Worm (Caenorhabditis elegans) whole organism, mixed stage, embryonic: ENCODE measurements around the gene lips-17.

Experiments used
- M03D4.4 ChIP-seq: sonication (generic microtip); optimal IDR thresholded peaks from 2 replicates; lab custom pipeline; 2017; ENCODE audit warnings: mild to moderate bottlenecking, missing genetic modification characterization, missing compliant biosample characterization
- bed-3 ChIP-seq: fragments of 200-800 bp; sonication (Bioruptor generic); optimal IDR thresholded peaks from 3 replicates; lab custom pipeline; 2018; ENCODE audit warnings: mild to moderate bottlenecking, missing genetic modification characterization, moderate library complexity, missing compliant biosample characterization
- blmp-1 ChIP-seq: fragments of 150-350 bp; optimal IDR thresholded peaks from 2 replicates; lab custom pipeline; 2014; ENCODE audit warnings: missing biosample characterization, missing genetic modification characterization
- ceh-39 ChIP-seq: fragments of 150-350 bp; optimal IDR thresholded peaks from 2 replicates; lab custom pipeline; 2014; ENCODE audit warnings: missing biosample characterization, missing genetic modification characterization
- ceh-43 ChIP-seq: fragments of 200-800 bp; sonication (Bioruptor generic); optimal IDR thresholded peaks from 2 replicates; lab custom pipeline; 2018; ENCODE audit warnings: mild to moderate bottlenecking, missing genetic modification characterization, moderate library complexity, missing compliant biosample characterization
- ceh-83 ChIP-seq: fragments of 200-800 bp; sonication (Bioruptor generic); optimal IDR thresholded peaks from 2 replicates; lab custom pipeline; 2018; ENCODE audit warnings: mild to moderate bottlenecking, missing genetic modification characterization, missing compliant biosample characterization
- ces-1 ChIP-seq: fragments of 150-350 bp; optimal IDR thresholded peaks from 2 replicates; lab custom pipeline; 2014; ENCODE audit warnings: missing biosample characterization, missing genetic modification reagents, missing genetic modification characterization
- cnd-1 ChIP-seq: fragments of 200-800 bp; sonication (Bioruptor generic); optimal IDR thresholded peaks from 2 replicates; lab custom pipeline; 2018; ENCODE audit warnings: mild to moderate bottlenecking, missing genetic modification characterization, missing compliant biosample characterization
- drap-1 ChIP-seq: fragments of 200-800 bp; sonication (Bioruptor generic); optimal IDR thresholded peaks from 3 replicates; lab custom pipeline; 2018; ENCODE audit warnings: mild to moderate bottlenecking, missing genetic modification characterization, missing compliant biosample characterization
- elt-1 ChIP-seq: sonication (generic microtip); optimal IDR thresholded peaks from 2 replicates; lab custom pipeline; 2017; ENCODE audit warnings: missing genetic modification characterization, mild to moderate bottlenecking, missing compliant biosample characterization, antibody characterized with exemption, moderate library complexity, borderline replicate concordance; ENCODE audit not compliant: insufficient read depth
- elt-3 ChIP-seq: fragments of 150-350 bp; optimal IDR thresholded peaks from 2 replicates; lab custom pipeline; 2014; ENCODE audit warnings: missing biosample characterization, missing genetic modification characterization
- flh-1 ChIP-seq: fragments of 200-800 bp; sonication (Bioruptor generic); optimal IDR thresholded peaks from 2 replicates; lab custom pipeline; 2018; ENCODE audit warnings: mild to moderate bottlenecking, missing genetic modification characterization, moderate library complexity, missing compliant biosample characterization
- ham-2 ChIP-seq: fragments of 200-800 bp; sonication (Bioruptor generic); optimal IDR thresholded peaks from 2 replicates; lab custom pipeline; 2018; ENCODE audit warnings: mild to moderate bottlenecking, missing genetic modification characterization, missing compliant biosample characterization
- hlh-1 ChIP-seq: fragments of 150-350 bp; optimal IDR thresholded peaks from 2 replicates; lab custom pipeline; 2014; ENCODE audit warnings: missing biosample characterization, missing genetic modification reagents, missing genetic modification characterization
- lin-32 ChIP-seq: fragments of 200-800 bp; sonication (Bioruptor generic); optimal IDR thresholded peaks from 2 replicates; lab custom pipeline; 2018; ENCODE audit warnings: mild to moderate bottlenecking, missing genetic modification characterization, missing compliant biosample characterization
- lsy-2 ChIP-seq: fragments of 150-350 bp; optimal IDR thresholded peaks from 2 replicates; lab custom pipeline; 2014; ENCODE audit warnings: missing biosample characterization, missing genetic modification characterization
- mab-5 ChIP-seq: fragments of 150-350 bp; optimal IDR thresholded peaks from 2 replicates; lab custom pipeline; 2014; ENCODE audit warnings: missing biosample characterization, missing genetic modification characterization
- mep-1 ChIP-seq: fragments of 150-350 bp; optimal IDR thresholded peaks from 2 replicates; lab custom pipeline; 2017; ENCODE audit warnings: missing biosample characterization, missing genetic modification reagents, missing genetic modification characterization, inconsistent platforms
- mls-2 ChIP-seq: sonication (generic microtip); optimal IDR thresholded peaks from 2 replicates; lab custom pipeline; 2016; ENCODE audit warnings: mild to moderate bottlenecking, missing genetic modification characterization, moderate library complexity, missing compliant biosample characterization
- nhr-2 ChIP-seq: fragments of 150-350 bp; optimal IDR thresholded peaks from 2 replicates; lab custom pipeline; 2014; ENCODE audit warnings: missing biosample characterization, missing genetic modification characterization
- nhr-237 ChIP-seq: fragments of 150-350 bp; optimal IDR thresholded peaks from 2 replicates; lab custom pipeline; 2014; ENCODE audit warnings: missing biosample characterization, missing genetic modification characterization
- nhr-76 ChIP-seq: sonication (generic microtip); optimal IDR thresholded peaks from 2 replicates; lab custom pipeline; 2017; ENCODE audit warnings: missing biosample characterization, missing genetic modification characterization
- pha-4 ChIP-seq: fragments of 150-350 bp; optimal IDR thresholded peaks from 2 replicates; lab custom pipeline; 2018; ENCODE audit warnings: missing biosample characterization, missing genetic modification reagents, missing genetic modification characterization
- sem-2 ChIP-seq: fragments of 200-800 bp; sonication (Bioruptor generic); optimal IDR thresholded peaks from 2 replicates; lab custom pipeline; 2018; ENCODE audit warnings: mild to moderate bottlenecking, missing genetic modification characterization, missing compliant biosample characterization
- snpc-4 ChIP-seq: fragments of 150-350 bp; optimal IDR thresholded peaks from 2 replicates; lab custom pipeline; 2014; ENCODE audit warnings: missing biosample characterization, missing genetic modification characterization
- sptf-1 ChIP-seq: sonication (generic microtip); optimal IDR thresholded peaks from 2 replicates; lab custom pipeline; 2017; ENCODE audit warnings: mild to moderate bottlenecking, missing genetic modification characterization, moderate library complexity, missing compliant biosample characterization
- tbx-8 ChIP-seq: fragments of 200-800 bp; sonication (Bioruptor generic); optimal IDR thresholded peaks from 2 replicates; lab custom pipeline; 2018; ENCODE audit warnings: mild to moderate bottlenecking, missing genetic modification characterization, moderate library complexity, missing compliant biosample characterization
- unc-120 ChIP-seq: sonication (generic microtip); optimal IDR thresholded peaks from 2 replicates; lab custom pipeline; 2017; ENCODE audit warnings: missing genetic modification characterization, missing compliant biosample characterization; ENCODE audit not compliant: poor library complexity, severe bottlenecking
- unc-39 ChIP-seq: fragments of 150-350 bp; optimal IDR thresholded peaks from 2 replicates; lab custom pipeline; 2014; ENCODE audit warnings: missing biosample characterization, missing genetic modification characterization
- zip-8 ChIP-seq: fragments of 150-350 bp; optimal IDR thresholded peaks from 2 replicates; lab custom pipeline; 2014; ENCODE audit warnings: missing biosample characterization, missing genetic modification characterization
- ztf-11 ChIP-seq: fragments of 150-350 bp; optimal IDR thresholded peaks from 2 replicates; lab custom pipeline; 2014; ENCODE audit warnings: missing biosample characterization, missing genetic modification characterization

lips-17 gene

DNA sequence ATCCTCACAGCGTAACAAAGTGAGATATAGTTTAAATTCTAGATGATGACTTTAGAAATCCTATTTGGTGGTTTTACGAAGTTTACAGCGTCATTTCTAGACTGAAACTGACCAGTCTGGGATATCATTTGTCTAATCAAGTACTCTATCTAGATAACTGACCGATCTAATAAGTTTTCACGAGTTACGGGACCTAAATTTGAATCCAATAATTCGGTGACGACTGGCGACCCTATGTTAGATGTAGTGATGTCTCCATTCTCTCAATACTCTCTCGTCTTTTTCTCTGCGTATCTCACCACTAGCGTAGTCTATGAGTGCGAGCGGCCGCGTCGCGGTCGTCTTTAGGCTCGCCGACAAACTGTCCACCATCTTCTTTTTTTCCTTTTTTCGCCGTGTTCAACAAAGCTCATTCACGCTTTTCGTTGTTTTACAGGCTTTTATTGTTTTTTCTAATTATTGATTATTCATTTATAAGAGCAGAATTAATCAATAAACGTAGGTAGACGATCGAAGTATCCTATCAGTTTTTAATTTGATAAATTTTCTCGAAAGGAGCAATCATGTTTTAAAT lies 7.4 kb downstream of the lips-17 start:
- no peak for TF ChIP-seq elt-1
- peak; percentile 4 for TF ChIP-seq lsy-2
- TF ChIP-seq ces-1 (GFP tag; lab: Kevin White, UChicago), result peak; percentile 69
- TF ChIP-seq flh-1 (GFP tag; lab: Kevin White, UChicago), result no peak
- no peak for TF ChIP-seq mab-5 (tag; lab: Kevin White, UChicago)
- TF ChIP-seq unc-120 (tag; lab: Kevin White, UChicago), result peak; percentile 25
- peak; percentile 14 for TF ChIP-seq ceh-39 (tag; lab: Kevin White, UChicago)
- no peak for TF ChIP-seq ceh-83 (GFP tag; lab: Kevin White, UChicago)
- no peak for TF ChIP-seq lin-32 (GFP tag; lab: Kevin White, UChicago)
- peak; percentile 42 for TF ChIP-seq mep-1
- TF ChIP-seq nhr-76 (tag; lab: Kevin White, UChicago), result no peak

DNA sequence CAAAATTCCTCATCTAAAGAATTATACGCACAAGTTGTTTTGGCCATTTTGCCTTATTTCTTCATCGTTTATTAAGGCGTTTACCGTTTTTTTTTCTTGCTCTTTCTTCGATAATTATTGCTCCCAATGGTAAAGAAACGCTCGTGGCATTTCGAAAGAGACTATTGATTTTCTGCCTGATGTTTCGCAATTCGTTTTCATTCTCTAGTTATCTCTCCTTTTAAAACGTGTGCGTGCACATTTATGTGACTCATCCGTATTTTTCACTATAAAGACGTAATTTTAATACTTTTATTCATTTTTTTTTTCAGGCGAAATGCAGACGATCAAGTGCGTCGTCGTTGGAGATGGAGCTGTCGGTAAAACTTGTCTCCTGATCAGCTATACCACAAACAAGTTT lies 8.1 kb downstream of the lips-17 start, which contains the start of gene cdc-42:
Gene cdc-42 (plus strand): TSS at position 312 of the 400 bp plus-strand sequence.
- TF ChIP-seq ces-1 (GFP tag; lab: Kevin White, UChicago) (peak; percentile 11), flh-1 (GFP tag; lab: Kevin White, UChicago) (no peak), ham-2 (GFP tag; lab: Kevin White, UChicago) (no peak)

DNA sequence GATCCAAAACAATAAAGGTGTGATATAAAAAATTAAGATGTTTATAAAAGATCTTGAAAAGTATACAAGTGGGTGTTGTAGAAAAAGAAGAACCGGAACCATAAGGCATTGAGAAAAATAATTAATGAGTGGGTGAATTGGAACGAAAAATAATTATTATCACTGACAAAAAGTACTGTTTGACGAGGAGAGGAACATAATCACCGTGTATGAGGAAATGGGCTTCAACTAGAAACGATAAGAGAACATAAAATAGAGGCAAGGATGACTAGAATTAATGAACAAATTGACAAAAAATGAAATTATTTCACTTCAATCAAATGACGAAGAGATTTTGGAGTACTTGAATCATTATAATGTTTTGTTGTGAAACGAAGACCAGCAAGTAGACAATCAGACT lies 10.2 kb downstream of the lips-17 start:
- TF ChIP-seq lsy-2, result no peak
- TF ChIP-seq zip-8 (tag; lab: Kevin White, UChicago), result no peak
- no peak for TF ChIP-seq nhr-2 (tag; lab: Kevin White, UChicago)
- TF ChIP-seq ceh-39 (tag; lab: Kevin White, UChicago), result no peak
- no peak for TF ChIP-seq elt-3
- TF ChIP-seq mab-5 (tag; lab: Kevin White, UChicago), result no peak
- no peak for TF ChIP-seq sem-2
- no peak for TF ChIP-seq ces-1 (GFP tag; lab: Kevin White, UChicago)
- no peak for TF ChIP-seq unc-39 (tag; lab: Kevin White, UChicago)
- no peak for TF ChIP-seq ceh-83 (GFP tag; lab: Kevin White, UChicago)
- no peak for TF ChIP-seq mls-2 (tag; lab: Kevin White, UChicago)
- no peak for TF ChIP-seq snpc-4 (tag; lab: Kevin White, UChicago)
- no peak for TF ChIP-seq bed-3 (GFP tag; lab: Kevin White, UChicago)
- TF ChIP-seq ceh-43 (GFP tag; lab: Kevin White, UChicago), result no peak
- no peak for TF ChIP-seq blmp-1
- no peak for TF ChIP-seq cnd-1 (tag; lab: Kevin White, UChicago)
- no peak for TF ChIP-seq tbx-8 (GFP tag; lab: Kevin White, UChicago)
- TF ChIP-seq drap-1, result no peak
- TF ChIP-seq ztf-11 (tag; lab: Kevin White, UChicago), result no peak

DNA sequence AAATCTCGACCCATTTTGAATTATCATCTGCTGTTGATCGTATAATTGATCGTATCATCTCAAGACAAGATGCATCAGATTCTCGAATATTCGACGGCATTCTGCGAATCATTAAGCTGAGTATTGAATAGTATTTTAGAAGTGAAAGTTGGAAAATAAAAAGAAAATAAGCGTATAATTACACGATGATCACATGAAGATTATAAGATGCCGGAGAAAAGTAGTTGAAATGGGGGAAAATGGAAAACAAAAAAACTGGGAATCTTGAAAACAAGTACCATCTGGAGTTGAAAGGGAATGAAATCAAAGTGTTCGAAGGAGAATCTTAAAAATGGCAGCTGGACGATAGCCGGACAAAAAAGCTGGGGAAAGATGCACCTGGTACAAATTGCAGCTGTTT lies 12.4 kb downstream of the lips-17 start, which contains the start of gene R07G3.8:
Gene R07G3.8 (minus strand): TSS at position 101 of the 400 bp plus-strand sequence.
- TF ChIP-seq hlh-1 (tag; lab: Kevin White, UChicago), result no peak
- no peak for TF ChIP-seq zip-8 (tag; lab: Kevin White, UChicago)
- TF ChIP-seq ces-1 (GFP tag; lab: Kevin White, UChicago), result no peak
- no peak for TF ChIP-seq nhr-76 (tag; lab: Kevin White, UChicago)
- no peak for TF ChIP-seq nhr-237 (tag; lab: Kevin White, UChicago)
- TF ChIP-seq ztf-11 (tag; lab: Kevin White, UChicago), result no peak
- no peak for TF ChIP-seq elt-1
- no peak for TF ChIP-seq lin-32 (GFP tag; lab: Kevin White, UChicago)
- TF ChIP-seq M03D4.4, result no peak
- TF ChIP-seq sptf-1 (tag; lab: Kevin White, UChicago), result no peak
- TF ChIP-seq snpc-4 (tag; lab: Kevin White, UChicago), result no peak
- TF ChIP-seq tbx-8 (GFP tag; lab: Kevin White, UChicago), result no peak
- no peak for TF ChIP-seq unc-39 (tag; lab: Kevin White, UChicago)
- TF ChIP-seq lsy-2, result no peak
- TF ChIP-seq blmp-1, result no peak
- TF ChIP-seq pha-4 (tag; lab: Kevin White, UChicago), result no peak

DNA sequence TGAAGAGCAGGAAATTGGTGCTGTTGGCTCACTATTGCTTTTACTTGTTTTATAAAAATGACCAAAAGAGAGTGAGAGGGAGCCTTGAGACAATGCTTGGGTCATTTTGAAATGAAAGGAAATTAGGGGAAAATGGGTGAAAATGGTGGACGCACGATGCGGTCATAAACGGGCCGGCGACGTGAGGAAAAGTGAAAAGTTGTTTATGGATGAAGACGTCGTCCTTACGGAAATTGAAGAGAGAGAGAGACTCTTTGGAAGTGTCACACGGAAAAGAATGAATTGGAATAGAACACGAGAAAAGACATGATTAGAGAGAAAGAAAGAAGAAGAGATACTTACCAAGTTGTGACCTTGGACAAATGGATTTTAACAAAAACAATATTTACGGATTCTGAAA lies 13.5 kb downstream of the lips-17 start:
- TF ChIP-seq blmp-1 (peak; percentile 81), ceh-43 (GFP tag; lab: Kevin White, UChicago) (no peak), drap-1 (no peak), snpc-4 (tag; lab: Kevin White, UChicago) (no peak), sem-2 (no peak), unc-39 (tag; lab: Kevin White, UChicago) (no peak)
